Fruit fly (Drosophila melanogaster) whole organism: ENCODE results near the gene CG14221.

Experiments used
- EcR ChIP-seq, 2 experiments: fragments of >200 bp; optimal IDR thresholded peaks; 2 replicates each; lab custom pipeline; 2017; ENCODE audit warnings: missing biosample characterization in 2 of 2, missing genetic modification characterization in 2 of 2, missing genetic modification reagents in 2 of 2
- pan ChIP-seq: fragments of >200 bp; optimal IDR thresholded peaks from 2 replicates; lab custom pipeline; 2017
- psq ChIP-seq: fragments of >200 bp; optimal IDR thresholded peaks from 2 replicates; lab custom pipeline; 2017
- usp ChIP-seq: fragments of >200 bp; optimal IDR thresholded peaks from 2 replicates; lab custom pipeline; 2017; ENCODE audit warnings: missing biosample characterization, missing genetic modification characterization, mixed read lengths

dm6 chrX:19602483-19602882 lies 18.6 kb downstream of the CG14221 start:
- TF ChIP-seq usp (no peak), pan (lab: Kevin White, UChicago) (no peak), psq (lab: Kevin White, UChicago) (no peak), EcR (GFP tag; optimal IDR thresholded peaks at IDR 0.05; lab: Kevin White, UChicago) (no peak)
